Worm (Caenorhabditis elegans): Measurements from ENCODE around the gene chil-8.
"Not testable (repeated sequence)": the region's sequence is repeated elsewhere in the genome, so short reads cannot be mapped to it uniquely, and the experiment has no call there.

Gene chil-8

ce11 chrII:9866378-9866777 lies 6.5 kb downstream of the chil-8 start, which contains the start of gene chil-1:
Gene chil-1, minus strand, starts transcription at chrII:9866478.
- not testable (repeated sequence) for TF ChIP-seq ceh-43 (GFP tag; optimal IDR thresholded peaks at IDR 0.05); nhr-12 (tag; optimal IDR thresholded peaks at IDR 0.05); sem-2 (GFP tag; optimal IDR thresholded peaks at IDR 0.05)

- no peak for TF ChIP-seq ham-2 (GFP tag; optimal IDR thresholded peaks at IDR 0.05)
These were observed 10.7 kb downstream of the chil-8 start, which contains the start of gene C08H9.18 for ce11 chrII:9862147-9862546. Gene C08H9.18, minus strand, starts transcription at chrII:9862247.

- no peak for TF ChIP-seq blmp-1 (tag; optimal IDR thresholded peaks at IDR 0.05)
- no peak for TF ChIP-seq ham-2 (GFP tag; optimal IDR thresholded peaks at IDR 0.05)
- no peak for TF ChIP-seq ceh-83 (GFP tag; optimal IDR thresholded peaks at IDR 0.05)
- TF ChIP-seq nhr-2 (tag; optimal IDR thresholded peaks at IDR 0.05): no peak
- no peak for TF ChIP-seq nhr-28 (tag; optimal IDR thresholded peaks at IDR 0.05)
These were observed 11.5 kb downstream of the chil-8 start, which contains the start of gene chil-3 for ce11 chrII:9861394-9861793. Gene chil-3, minus strand, starts transcription at chrII:9861494.

ce11 chrII:9859575-9859974 lies 13.3 kb downstream of the chil-8 start, which contains the start of gene chil-5:
Gene chil-5, minus strand, starts transcription at chrII:9859675.
- TF ChIP-seq mls-2 (tag; optimal IDR thresholded peaks at IDR 0.05): no peak

DNA sequence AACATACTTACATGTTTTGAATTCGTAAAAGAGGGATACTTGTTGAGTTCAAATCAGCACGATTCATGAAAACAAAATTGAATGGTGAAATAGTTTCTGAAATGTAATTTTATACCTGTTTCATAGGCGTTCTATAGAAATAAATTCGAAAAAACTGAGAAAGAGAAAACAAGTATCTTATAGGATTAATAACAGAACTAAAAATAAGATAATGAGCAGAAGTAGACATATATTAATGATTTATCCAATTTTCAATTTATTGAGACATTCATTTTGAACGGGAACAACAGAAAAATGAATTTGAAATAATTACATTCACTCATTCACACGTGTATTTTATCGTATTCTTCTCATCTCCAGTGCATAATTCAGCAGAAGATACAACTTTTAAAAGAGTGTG lies 15.1 kb downstream of the chil-8 start, which contains the start of gene chil-6:
Gene chil-6, minus strand, starts transcription at position 101 of the 400 bp plus-strand sequence.
- no peak for TF ChIP-seq lin-13 (tag; optimal IDR thresholded peaks at IDR 0.05)

DNA sequence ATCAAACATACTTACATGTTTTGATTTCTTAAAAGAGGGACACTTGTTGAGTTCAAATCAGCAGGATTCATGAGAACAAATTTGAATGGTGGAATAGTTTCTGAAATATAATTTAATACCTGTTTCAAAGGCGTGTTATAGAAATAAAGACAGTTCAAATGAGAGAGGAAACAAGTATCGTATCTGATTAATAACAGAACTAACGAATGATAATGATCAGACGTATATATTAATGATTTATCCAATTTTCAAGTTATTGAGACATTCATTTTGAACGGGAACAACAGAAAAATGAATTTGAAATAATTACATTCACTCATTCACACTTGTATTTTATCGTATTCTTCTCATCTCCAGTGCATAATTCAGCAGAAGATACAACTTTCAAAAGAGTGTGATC lies 17.2 kb downstream of the chil-8 start, which contains the start of gene chil-4:
Gene chil-4, minus strand, starts transcription at position 101 of the 400 bp plus-strand sequence.
- no peak for TF ChIP-seq ztf-11 (tag; optimal IDR thresholded peaks at IDR 0.05)
- no peak for TF ChIP-seq lin-13 (tag; optimal IDR thresholded peaks at IDR 0.05)
- TF ChIP-seq snpc-4 (tag; optimal IDR thresholded peaks at IDR 0.05): no peak
- TF ChIP-seq nhr-12 (tag; optimal IDR thresholded peaks at IDR 0.05): no peak
- no peak for TF ChIP-seq tbx-8 (GFP tag; optimal IDR thresholded peaks at IDR 0.05)
- TF ChIP-seq elt-1 (tag; optimal IDR thresholded peaks at IDR 0.05; ENCODE audit: borderline replicate concordance, insufficient read depth): no peak
- no peak for TF ChIP-seq ceh-43 (GFP tag; optimal IDR thresholded peaks at IDR 0.05)
- TF ChIP-seq nhr-2 (tag; optimal IDR thresholded peaks at IDR 0.05): no peak
- TF ChIP-seq unc-39 (tag; optimal IDR thresholded peaks at IDR 0.05): no peak
- no peak for TF ChIP-seq ham-2 (GFP tag; optimal IDR thresholded peaks at IDR 0.05)
- no peak for TF ChIP-seq bed-3 (GFP tag; optimal IDR thresholded peaks at IDR 0.05)

- no peak for TF ChIP-seq elt-3 (tag; optimal IDR thresholded peaks at IDR 0.05)
- TF ChIP-seq cnd-1 (tag; optimal IDR thresholded peaks at IDR 0.05): no peak
- TF ChIP-seq M03D4.4 (tag; optimal IDR thresholded peaks at IDR 0.05): no peak
- TF ChIP-seq unc-120 (tag; optimal IDR thresholded peaks at IDR 0.05; ENCODE audit: poor library complexity, severe bottlenecking): no peak
- no peak for TF ChIP-seq mep-1 (tag; optimal IDR thresholded peaks at IDR 0.05)
- TF ChIP-seq mls-2 (tag; optimal IDR thresholded peaks at IDR 0.05): no peak
- TF ChIP-seq elt-1 (tag; optimal IDR thresholded peaks at IDR 0.05; ENCODE audit: borderline replicate concordance, insufficient read depth): no peak
- TF ChIP-seq nhr-28 (tag; optimal IDR thresholded peaks at IDR 0.05): no peak
- TF ChIP-seq snpc-4 (tag; optimal IDR thresholded peaks at IDR 0.05): no peak
- TF ChIP-seq sem-2 (GFP tag; optimal IDR thresholded peaks at IDR 0.05): no peak
- no peak for TF ChIP-seq lsy-2 (tag; optimal IDR thresholded peaks at IDR 0.05)
- TF ChIP-seq unc-62 (GFP tag; optimal IDR thresholded peaks at IDR 0.05): no peak
- TF ChIP-seq drap-1 (GFP tag; optimal IDR thresholded peaks at IDR 0.05): no peak
- no peak for TF ChIP-seq ztf-11 (tag; optimal IDR thresholded peaks at IDR 0.05)
- no peak for TF ChIP-seq ham-2 (GFP tag; optimal IDR thresholded peaks at IDR 0.05)
- TF ChIP-seq sptf-1 (tag; optimal IDR thresholded peaks at IDR 0.05): no peak
- TF ChIP-seq nhr-12 (tag; optimal IDR thresholded peaks at IDR 0.05): no peak
- no peak for TF ChIP-seq tbx-8 (GFP tag; optimal IDR thresholded peaks at IDR 0.05)
- no peak for TF ChIP-seq flh-1 (GFP tag; optimal IDR thresholded peaks at IDR 0.05)
- no peak for TF ChIP-seq hlh-1 (tag; optimal IDR thresholded peaks at IDR 0.05)
These were observed 21.9 kb downstream of the chil-8 start, which contains the start of gene ZK938.10 for ce11 chrII:9850945-9851344. Gene ZK938.10, minus strand, starts transcription at chrII:9851045.

All from whole organism, mixed stage, embryonic.